Fruit fly (Drosophila melanogaster): ENCODE measurements around the gene chico.

DNA sequence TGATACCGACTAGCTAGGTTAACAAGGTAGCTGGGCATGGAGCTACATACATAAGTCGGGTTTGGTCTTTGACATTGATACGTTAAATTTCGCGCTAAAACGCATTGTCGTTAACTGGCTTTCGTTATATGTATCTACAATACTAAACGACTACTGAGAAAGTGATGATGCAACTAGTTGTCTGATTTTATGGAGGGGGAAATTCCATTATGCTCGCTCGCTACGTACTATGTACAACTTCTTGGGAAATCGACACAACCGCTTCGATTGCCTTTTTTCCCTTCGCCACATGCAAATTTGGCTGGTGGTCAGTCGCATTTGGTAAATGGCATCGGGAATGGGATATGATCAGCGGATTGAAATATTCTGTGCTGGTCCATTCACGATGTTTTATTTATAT, 26.9 kb downstream of the chico start:
- TF ChIP-seq OdsH (GFP tag; optimal IDR thresholded peaks at IDR 0.05) (no peak), Myc (optimal IDR thresholded peaks at IDR 0.05) (no peak), psq (GFP tag; optimal IDR thresholded peaks at IDR 0.05) (no peak), fru (GFP tag; optimal IDR thresholded peaks at IDR 0.05) (no peak), Dfd (GFP tag; optimal IDR thresholded peaks at IDR 0.05) (no peak), h (GFP tag; optimal IDR thresholded peaks at IDR 0.05) (no peak), jim (GFP tag; optimal IDR thresholded peaks at IDR 0.05) (no peak), brk (GFP tag; optimal IDR thresholded peaks at IDR 0.05) (no peak)
